Worm (Caenorhabditis elegans): ENCODE measurements around the gene F53C3.6.

DNA sequence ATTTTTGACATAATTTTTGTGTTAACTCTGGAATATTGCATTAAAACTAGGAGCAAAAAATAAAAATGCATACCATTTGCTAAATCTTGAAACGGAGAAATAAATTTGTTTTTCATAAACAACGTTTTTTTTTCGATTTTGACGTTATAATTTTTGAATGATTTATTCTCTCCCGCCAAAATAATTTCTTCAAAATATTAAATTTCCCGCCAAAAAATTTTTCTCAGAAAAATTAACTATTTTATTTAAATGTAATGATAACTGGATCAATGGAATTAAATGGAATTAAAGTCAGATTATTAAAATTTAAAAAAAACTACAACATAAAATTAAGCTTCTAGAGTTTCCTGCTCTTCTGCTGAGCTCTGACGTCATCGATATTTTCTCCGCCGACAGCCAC is 20.8 kb upstream of the F53C3.6 start, which contains the start of gene nep-3:
- TF ChIP-seq sdz-12 (GFP tag; optimal IDR thresholded peaks at IDR 0.05) (no peak), aly-2 (tag; optimal IDR thresholded peaks at IDR 0.05) (no peak), egl-43 (GFP tag; IDR thresholded peaks at IDR 0.05) (no peak), fos-1 (tag; optimal IDR thresholded peaks at IDR 0.05) (no peak)
